Fruit fly (Drosophila melanogaster): ENCODE measurements around the gene NTPase.

DNA sequence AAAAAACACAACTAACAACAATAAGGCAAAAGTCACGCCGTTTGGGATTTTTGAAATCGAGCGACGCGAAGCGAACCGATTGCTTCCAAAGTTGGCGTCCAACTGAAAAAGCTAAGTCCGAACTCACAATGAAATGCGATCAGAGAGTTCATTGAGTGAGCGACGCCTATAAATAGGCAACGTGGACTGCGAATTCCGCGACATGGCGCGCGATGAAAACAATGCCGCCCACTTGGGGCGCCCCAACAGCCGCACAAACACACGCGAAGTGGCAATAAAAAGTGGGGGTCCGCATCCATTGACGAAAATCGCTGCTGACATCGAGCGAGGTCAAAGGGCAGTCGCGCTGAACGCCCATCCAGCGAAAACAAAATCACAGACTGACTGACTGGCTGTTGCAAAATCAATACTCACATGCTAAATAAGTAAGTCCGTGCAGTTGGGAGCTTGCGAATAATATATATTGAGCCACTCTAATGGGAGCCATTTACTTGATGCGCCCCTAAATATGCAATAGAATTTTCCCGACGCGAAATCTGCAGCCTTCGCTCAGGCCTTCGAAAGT is 30.4 kb downstream of the NTPase start:
- TF ChIP-seq CG10366 (GFP tag; IDR thresholded peaks at IDR 0.05) (no peak), CG9817 (tag; optimal IDR thresholded peaks at IDR 0.05) (no peak), bigmax (GFP tag; optimal IDR thresholded peaks at IDR 0.05) (no peak)

Data from whole organism, embryonic.